Worm (Caenorhabditis elegans) whole organism, late embryonic: ENCODE measurements around the gene gfm-1.
"Not testable (repeated sequence)": the region's sequence is repeated elsewhere in the genome, so short reads cannot be mapped to it uniquely, and the experiment has no call there.

Experiments
- C08G9.2 ChIP-seq: sonication (generic microtip); optimal IDR thresholded peaks from 2 replicates; lab custom pipeline; 2016; ENCODE audit warnings: mild to moderate bottlenecking, missing genetic modification characterization, moderate library complexity, missing compliant biosample characterization
- K09A11.1 ChIP-seq: sonication (generic microtip); optimal IDR thresholded peaks from 2 replicates; lab custom pipeline; 2017; ENCODE audit warnings: antibody characterized with exemption, mild to moderate bottlenecking, missing genetic modification characterization, missing compliant biosample characterization; ENCODE audit not compliant: insufficient read depth
- ceh-30 ChIP-seq: fragments of 150-350 bp; optimal IDR thresholded peaks from 2 replicates; lab custom pipeline; 2014; ENCODE audit warnings: missing biosample characterization, missing genetic modification characterization
- fkh-6 ChIP-seq: sonication (generic microtip); optimal IDR thresholded peaks from 2 replicates; lab custom pipeline; 2016; ENCODE audit warnings: missing genetic modification characterization, missing compliant biosample characterization
- nhr-11 ChIP-seq: fragments of 150-350 bp; optimal IDR thresholded peaks from 2 replicates; lab custom pipeline; 2014; ENCODE audit warnings: missing biosample characterization, missing genetic modification characterization
- pha-2 ChIP-seq: sonication (generic microtip); optimal IDR thresholded peaks from 2 replicates; lab custom pipeline; 2017; ENCODE audit warnings: mild to moderate bottlenecking, missing genetic modification characterization, missing compliant biosample characterization
- pha-4 ChIP-seq: fragments of 150-350 bp; optimal IDR thresholded peaks from 2 replicates; lab custom pipeline; 2018; ENCODE audit warnings: missing biosample characterization, missing genetic modification reagents, missing genetic modification characterization
- sdc-2 ChIP-seq: sonication (generic microtip); optimal IDR thresholded peaks from 2 replicates; lab custom pipeline; 2016; ENCODE audit warnings: missing genotype, missing genetic modification characterization, missing compliant biosample characterization
- syd-9 ChIP-seq: sonication (generic microtip); optimal IDR thresholded peaks from 2 replicates; lab custom pipeline; 2016; ENCODE audit warnings: mild to moderate bottlenecking, missing genetic modification characterization, moderate library complexity, missing compliant biosample characterization
- ttx-3 ChIP-seq: sonication (generic microtip); optimal IDR thresholded peaks from 2 replicates; lab custom pipeline; 2016; ENCODE audit warnings: missing genetic modification reagents, missing genetic modification characterization, missing compliant biosample characterization
- unc-55 ChIP-seq: sonication (generic microtip); optimal IDR thresholded peaks from 2 replicates; lab custom pipeline; 2017; ENCODE audit warnings: missing biosample characterization, missing genetic modification reagents, missing genetic modification characterization

DNA sequence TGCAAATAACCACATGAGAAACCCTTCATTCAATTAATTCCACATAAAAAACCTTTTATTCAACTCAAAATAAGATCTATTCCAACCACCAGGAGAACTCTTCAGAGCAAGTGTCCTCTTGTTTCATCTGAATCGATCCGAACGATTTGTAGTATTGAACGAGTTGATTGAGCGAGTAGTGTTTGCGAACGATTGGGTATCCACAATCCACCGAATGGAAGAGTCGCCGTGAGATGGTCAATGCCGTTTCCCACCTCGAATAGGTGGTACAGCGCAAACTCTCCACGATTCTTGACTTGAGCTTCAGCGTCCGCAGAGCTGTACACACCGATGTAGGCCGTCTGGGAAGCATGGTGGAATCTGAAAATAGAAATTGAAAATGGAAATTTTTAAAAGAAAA lies 34.9 kb upstream of the gfm-1 start, which contains the start of gene Y81G3A.6:
- TF ChIP-seq nhr-11 (tag; lab: Kevin White, UChicago); pha-4; unc-55 (GFP tag; lab: Kevin White, UChicago); syd-9 (tag; lab: Kevin White, UChicago); fkh-6; C08G9.2; pha-2 (tag; lab: Kevin White, UChicago); sdc-2 (tag; lab: Kevin White, UChicago); ceh-30 (tag; lab: Kevin White, UChicago); K09A11.1 (tag; lab: Kevin White, UChicago); ttx-3 (tag; lab: Kevin White, UChicago): not testable (repeated sequence)
